Worm (Caenorhabditis elegans): ENCODE measurements around the gene nspb-10.
A peak's percentile ranks its signal among the peaks of the same experiment; 100 is the strongest.

nspb-10 gene

ce11 chrII:14580549-14580948, 7.5 kb downstream of the nspb-10 start, which contains the start of the genes nspb-8 and nspb-9:
nspb-8 (minus strand) TSS chrII:14580649.
nspb-9 (plus strand) TSS chrII:14580859.
- TF ChIP-seq snpc-4 (tag; optimal IDR thresholded peaks at IDR 0.05) = no peak
- no peak for TF ChIP-seq dmd-6 (GFP tag; IDR thresholded peaks at IDR 0.05)
- TF ChIP-seq madf-5 (GFP tag; IDR thresholded peaks at IDR 0.05) = no peak
- TF ChIP-seq daf-8 (GFP tag; IDR thresholded peaks at IDR 0.05) = no peak
- peak in 1 of 2 experiments; percentile 46 for TF ChIP-seq unc-62 (GFP tag; optimal IDR thresholded peaks at IDR 0.05 in 1 of 2)
- TF ChIP-seq unc-62 (tag; optimal IDR thresholded peaks at IDR 0.05) = no peak
- no peak for TF ChIP-seq daf-19 (GFP tag; conservative IDR thresholded peaks at IDR 0.05)
- peak; percentile 42 for TF ChIP-seq aha-1 (tag)
- TF ChIP-seq duxl-1 (tag; optimal IDR thresholded peaks at IDR 0.05; ENCODE audit: poor library complexity) = no peak
- TF ChIP-seq dmd-9 (GFP tag; IDR thresholded peaks at IDR 0.05) = no peak
- TF ChIP-seq php-3 (GFP tag; IDR thresholded peaks at IDR 0.05) = no peak

- TF ChIP-seq Y5F2A.4 (GFP tag; optimal IDR thresholded peaks at IDR 0.05) = no peak
- peak; percentile 70 for TF ChIP-seq ceh-28 (tag; optimal IDR thresholded peaks at IDR 0.05)
Measured at ce11 chrII:14578716-14579115, 9.3 kb downstream of the nspb-10 start, which contains the start of gene C01G12.9. C01G12.9 (plus strand) TSS chrII:14579016.

- TF ChIP-seq aha-1 (tag) (peak; percentile 24), ceh-28 (tag; optimal IDR thresholded peaks at IDR 0.05) (no peak), nhr-6 (tag; optimal IDR thresholded peaks at IDR 0.05) (no peak), F10B5.3 (tag; optimal IDR thresholded peaks at IDR 0.05) (no peak)
Measured at ce11 chrII:14578013-14578412, 10.0 kb downstream of the nspb-10 start, which contains the start of gene nspb-7. nspb-7 (plus strand) TSS chrII:14578313.

- TF ChIP-seq daf-19 (GFP tag; conservative IDR thresholded peaks at IDR 0.05) = no peak
- no peak for TF ChIP-seq hmg-1.1 (GFP tag; IDR thresholded peaks at IDR 0.05)
- TF ChIP-seq zfp-2 (tag; optimal IDR thresholded peaks at IDR 0.05) = no peak
- TF ChIP-seq skn-1 (tag; optimal IDR thresholded peaks at IDR 0.05) = no peak
- no peak for TF ChIP-seq T26A8.4 (GFP tag; IDR thresholded peaks at IDR 0.05)
- no peak for TF ChIP-seq lir-3 (tag; optimal IDR thresholded peaks at IDR 0.05)
- no peak for TF ChIP-seq nhr-10 (tag; optimal IDR thresholded peaks at IDR 0.05)
- no peak for TF ChIP-seq mep-1 (tag; optimal IDR thresholded peaks at IDR 0.05)
- TF ChIP-seq R02D3.7 (tag; optimal IDR thresholded peaks at IDR 0.05) = no peak
- TF ChIP-seq lin-39 (tag; optimal IDR thresholded peaks at IDR 0.05) = no peak
- TF ChIP-seq F10B5.3 (tag; optimal IDR thresholded peaks at IDR 0.05) = no peak
Measured at ce11 chrII:14576429-14576828, 11.6 kb downstream of the nspb-10 start, which contains the start of gene C01G12.13. C01G12.13 (plus strand) TSS chrII:14576729.

- TF ChIP-seq dmd-8 (GFP tag; IDR thresholded peaks at IDR 0.05) = 0 out of 2 replicates have a peak, but pooled peaks have one; percentile 6
- no peak for TF ChIP-seq spr-3 (GFP tag; optimal IDR thresholded peaks at IDR 0.05)
- 0 out of 2 replicates have a peak, but pooled peaks have one; percentile 16 for TF ChIP-seq T26A8.4 (GFP tag; IDR thresholded peaks at IDR 0.05)
- TF ChIP-seq egl-43 (GFP tag; IDR thresholded peaks at IDR 0.05) = 0 out of 2 replicates have a peak, but pooled peaks have one; percentile 63
- 0 out of 4 replicates have a peak, but pooled peaks of 1 of the 2 experiments have one; percentile 64 for TF ChIP-seq madf-5 (GFP tag; IDR thresholded peaks at IDR 0.05)
- TF ChIP-seq set-16 (GFP tag; IDR thresholded peaks at IDR 0.05) = peak; percentile 73
Measured at ce11 chrII:14574790-14575189, 13.3 kb downstream of the nspb-10 start.

ce11 chrII:14573315-14573714, 14.7 kb downstream of the nspb-10 start, which contains the start of gene madf-5:
madf-5 (plus strand) TSS chrII:14573615.
- no peak for TF ChIP-seq unc-62 (GFP tag; optimal IDR thresholded peaks at IDR 0.05 in 1 of 2)
- TF ChIP-seq unc-62 (tag; optimal IDR thresholded peaks at IDR 0.05) = no peak
- TF ChIP-seq lin-15B (tag; optimal IDR thresholded peaks at IDR 0.05) = no peak
- no peak for TF ChIP-seq dpl-1 (GFP tag; optimal IDR thresholded peaks at IDR 0.05)
- TF ChIP-seq F10B5.3 (tag; optimal IDR thresholded peaks at IDR 0.05) = no peak
- TF ChIP-seq Y75B8A.6 (GFP tag; IDR thresholded peaks at IDR 0.05) = no peak
- no peak for TF ChIP-seq ceh-62 (tag; optimal IDR thresholded peaks at IDR 0.05)
